Worm (Caenorhabditis elegans) whole organism, midembryonic: Measurements from ENCODE around the gene nse-4.

Experiments used
- T22C8.4 ChIP-seq: fragments of 200-800 bp; sonication (Bioruptor generic); IDR thresholded peaks from 2 replicates; pipeline ENCODE4 v1.3.6; 2022; ENCODE audit warnings: missing genetic modification characterization, missing compliant biosample characterization
- cog-1 ChIP-seq: sonication (generic microtip); optimal IDR thresholded peaks from 2 replicates; lab custom pipeline; 2016; ENCODE audit warnings: missing genetic modification characterization, missing compliant biosample characterization
- flt-1 ChIP-seq: fragments of 200-800 bp; sonication (Bioruptor generic); IDR thresholded peaks from 2 replicates; pipeline ENCODE4 v1.3.6; 2022; ENCODE audit warnings: missing genetic modification characterization, missing compliant biosample characterization
- klf-2 ChIP-seq: fragments of 200-800 bp; sonication (Bioruptor generic); conservative IDR thresholded peaks from 2 replicates; pipeline ENCODE4 v1.3.6; 2022; ENCODE audit warnings: missing genetic modification reagents, missing genetic modification characterization, missing compliant biosample characterization
- med-1 ChIP-seq: sonication (generic microtip); optimal IDR thresholded peaks from 2 replicates; lab custom pipeline; 2017; ENCODE audit warnings: missing genetic modification characterization, mild to moderate bottlenecking, missing compliant biosample characterization, antibody characterized with exemption, missing genetic modification reagents; ENCODE audit not compliant: insufficient read depth
- ref-1 ChIP-seq: fragments of 200-800 bp; sonication (Bioruptor generic); conservative IDR thresholded peaks from 2 replicates; pipeline ENCODE4 v1.3.6; 2022; ENCODE audit warnings: missing genetic modification reagents, missing genetic modification characterization, missing compliant biosample characterization
- tab-1 ChIP-seq: fragments of 200-800 bp; sonication (Bioruptor generic); IDR thresholded peaks from 2 replicates; pipeline ENCODE4 v1.3.6; 2022; ENCODE audit warnings: missing genetic modification characterization, missing compliant biosample characterization
- ztf-23 ChIP-seq: fragments of 200-800 bp; sonication (Bioruptor generic); IDR thresholded peaks from 2 replicates; pipeline ENCODE4 v1.3.6; 2022; ENCODE audit warnings: missing genetic modification reagents, missing genetic modification characterization, missing compliant biosample characterization
- ztf-29 ChIP-seq: fragments of 200-800 bp; sonication (Bioruptor generic); IDR thresholded peaks from 2 replicates; pipeline ENCODE4 v1.3.6; 2022; ENCODE audit warnings: missing genetic modification reagents, missing genetic modification characterization, missing compliant biosample characterization

nse-4 gene

ce11 chrIV:11486859-11487258 lies 6.2 kb downstream of the nse-4 start:
- TF ChIP-seq tab-1 (GFP tag; lab: Robert Waterston, UW) (no peak), flt-1 (no peak), med-1 (no peak), ref-1 (GFP tag; lab: Robert Waterston, UW) (no peak), cog-1 (tag; lab: Kevin White, UChicago) (no peak), ztf-23 (GFP tag; lab: Robert Waterston, UW) (no peak), ztf-29 (GFP tag; lab: Robert Waterston, UW) (no peak), T22C8.4 (GFP tag; lab: Robert Waterston, UW) (no peak), klf-2 (no peak)

DNA sequence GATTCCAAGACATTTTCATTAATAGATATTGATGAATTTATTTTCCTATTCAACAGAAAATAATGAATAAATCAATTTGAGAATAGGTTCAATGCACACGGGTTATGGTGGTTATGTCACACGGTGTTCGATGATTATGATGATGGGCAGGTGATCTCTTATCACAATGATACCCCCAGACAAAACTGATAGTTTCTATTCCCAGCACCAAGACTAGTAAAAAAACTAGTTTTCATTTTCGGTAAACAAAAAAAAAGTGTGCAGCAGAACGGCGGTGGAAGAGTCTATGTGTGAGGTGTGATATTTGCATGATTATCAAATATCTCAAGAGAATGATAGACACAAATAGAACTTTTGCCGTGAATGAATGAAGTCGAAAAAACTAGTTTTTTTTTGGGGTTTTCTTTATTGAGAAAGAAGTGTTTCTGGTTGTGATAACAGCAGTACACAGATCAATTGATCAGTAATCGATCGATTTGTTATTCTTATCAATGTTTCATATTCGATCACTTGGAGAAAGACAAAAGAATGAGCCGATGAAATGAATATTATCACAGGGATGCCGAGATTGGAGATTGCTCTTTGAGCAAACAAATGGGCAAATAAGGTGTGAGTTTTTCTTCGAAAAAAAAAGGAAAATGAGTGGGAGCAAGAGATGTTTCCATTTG lies 7.4 kb downstream of the nse-4 start:
- TF ChIP-seq med-1 (no peak), tab-1 (GFP tag; lab: Robert Waterston, UW) (no peak), T22C8.4 (GFP tag; lab: Robert Waterston, UW) (no peak), ref-1 (GFP tag; lab: Robert Waterston, UW) (no peak)

DNA sequence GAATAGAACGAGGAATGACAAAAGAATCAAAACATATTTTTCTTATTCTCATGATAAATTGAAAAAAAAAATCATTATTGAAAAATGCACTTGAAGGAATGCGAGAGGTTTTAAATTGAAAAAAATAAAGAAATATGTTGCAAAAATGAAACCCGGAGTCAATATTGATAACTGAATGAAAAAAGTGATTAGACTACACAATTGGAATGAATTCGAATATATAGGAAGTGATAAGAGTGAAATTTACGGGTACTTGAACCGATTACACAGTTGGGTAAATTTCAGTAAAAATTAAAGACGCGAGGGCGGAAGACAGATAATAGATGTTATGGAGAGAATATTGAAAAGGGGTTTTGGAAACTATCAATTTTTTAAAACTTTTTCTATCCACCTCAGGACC lies 8.4 kb downstream of the nse-4 start:
- TF ChIP-seq klf-2 (no peak), cog-1 (tag; lab: Kevin White, UChicago) (no peak), ref-1 (GFP tag; lab: Robert Waterston, UW) (no peak), flt-1 (no peak)

- no peak for TF ChIP-seq ref-1 (GFP tag; lab: Robert Waterston, UW)
- TF ChIP-seq ztf-29 (GFP tag; lab: Robert Waterston, UW), result no peak
- TF ChIP-seq ztf-23 (GFP tag; lab: Robert Waterston, UW), result no peak
- no peak for TF ChIP-seq flt-1
- no peak for TF ChIP-seq T22C8.4 (GFP tag; lab: Robert Waterston, UW)
- no peak for TF ChIP-seq klf-2
- no peak for TF ChIP-seq med-1
- no peak for TF ChIP-seq tab-1 (GFP tag; lab: Robert Waterston, UW)
- TF ChIP-seq cog-1 (tag; lab: Kevin White, UChicago), result no peak
Measured at ce11 chrIV:11489610-11490339, 9.1 kb downstream of the nse-4 start.

DNA sequence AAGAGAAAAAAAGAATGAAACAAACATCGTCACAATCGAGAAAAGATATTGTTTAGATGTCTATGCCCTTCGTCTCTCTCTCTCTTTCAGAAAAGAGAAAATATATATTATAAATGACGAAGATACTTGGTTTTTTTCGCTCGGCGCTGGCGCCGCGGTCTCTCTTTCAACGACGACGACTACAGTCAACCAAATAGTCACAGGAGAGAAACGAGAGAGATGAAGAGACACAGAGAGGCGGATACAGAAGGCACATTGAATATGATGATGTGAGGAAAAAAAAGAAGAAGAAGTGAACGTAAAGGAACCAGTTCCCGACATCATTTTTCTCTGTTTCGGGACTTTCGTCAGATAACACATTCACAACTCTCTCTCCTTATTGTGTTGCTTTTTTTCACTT lies 10.8 kb downstream of the nse-4 start:
- TF ChIP-seq T22C8.4 (GFP tag; lab: Robert Waterston, UW) (no peak), ref-1 (GFP tag; lab: Robert Waterston, UW) (no peak), klf-2 (no peak), med-1 (no peak), flt-1 (no peak), cog-1 (tag; lab: Kevin White, UChicago) (no peak), ztf-23 (GFP tag; lab: Robert Waterston, UW) (no peak), tab-1 (GFP tag; lab: Robert Waterston, UW) (no peak), ztf-29 (GFP tag; lab: Robert Waterston, UW) (no peak)

- no peak for TF ChIP-seq klf-2
- no peak for TF ChIP-seq flt-1
- TF ChIP-seq ztf-23 (GFP tag; lab: Robert Waterston, UW), result no peak
- no peak for TF ChIP-seq ref-1 (GFP tag; lab: Robert Waterston, UW)
- no peak for TF ChIP-seq T22C8.4 (GFP tag; lab: Robert Waterston, UW)
- TF ChIP-seq ztf-29 (GFP tag; lab: Robert Waterston, UW), result no peak
- TF ChIP-seq cog-1 (tag; lab: Kevin White, UChicago), result no peak
- TF ChIP-seq med-1, result no peak
- TF ChIP-seq tab-1 (GFP tag; lab: Robert Waterston, UW), result no peak
Measured at ce11 chrIV:11492345-11492744, 11.7 kb downstream of the nse-4 start.

DNA sequence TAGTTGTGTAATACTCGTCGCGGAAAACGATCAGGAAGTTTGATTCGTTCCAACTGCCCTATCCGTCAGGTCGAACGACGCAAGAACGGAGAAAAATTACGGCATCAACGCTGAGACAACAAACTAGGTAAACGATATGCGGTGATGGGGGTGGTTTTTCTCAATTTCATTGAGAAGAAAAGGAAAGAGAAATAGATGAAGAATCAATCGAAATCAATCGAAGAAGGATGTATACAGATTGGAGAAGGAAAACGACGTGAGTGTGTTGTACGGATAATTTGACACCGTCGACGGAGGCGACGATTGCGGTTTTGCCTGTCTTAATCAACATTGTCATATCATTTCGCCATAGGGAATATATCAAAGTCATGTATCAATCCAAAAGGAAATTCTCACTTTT lies 13.3 kb downstream of the nse-4 start:
- TF ChIP-seq flt-1, result no peak
- TF ChIP-seq klf-2, result no peak
- no peak for TF ChIP-seq med-1
- no peak for TF ChIP-seq tab-1 (GFP tag; lab: Robert Waterston, UW)
- no peak for TF ChIP-seq ref-1 (GFP tag; lab: Robert Waterston, UW)
- TF ChIP-seq T22C8.4 (GFP tag; lab: Robert Waterston, UW), result no peak

DNA sequence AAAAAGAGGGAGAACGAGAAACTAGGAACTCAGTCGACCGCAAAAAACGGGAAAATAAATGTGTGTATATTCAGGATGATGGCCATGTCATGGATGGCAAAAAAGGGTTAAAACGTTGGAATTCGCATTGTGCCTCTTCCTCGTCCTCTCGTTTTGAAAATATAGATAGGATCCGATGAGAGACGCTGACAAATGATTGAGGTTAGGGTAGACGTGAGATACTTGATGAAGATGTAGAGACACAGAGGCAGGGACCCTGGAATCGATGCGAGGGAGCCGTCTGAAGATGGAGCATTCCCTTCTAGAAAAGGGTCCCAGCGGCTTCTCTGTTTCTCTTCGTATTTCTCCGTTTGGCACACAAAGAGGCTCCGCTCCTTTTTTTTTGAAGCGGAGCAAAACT lies 14.3 kb downstream of the nse-4 start:
- no peak for TF ChIP-seq med-1
- 0 out of 2 replicates have a peak, but pooled peaks have one; percentile 15 for TF ChIP-seq ztf-23 (GFP tag; lab: Robert Waterston, UW)

ce11 chrIV:11497312-11497711 lies 16.7 kb downstream of the nse-4 start:
- TF ChIP-seq ref-1 (GFP tag; lab: Robert Waterston, UW), result 0 out of 2 replicates have a peak, but pooled peaks have one; percentile 18
- peak; percentile 56; the same call in 1 of the 2 replicates for TF ChIP-seq tab-1 (GFP tag; lab: Robert Waterston, UW)
- TF ChIP-seq flt-1, result peak; percentile 82
- TF ChIP-seq ztf-29 (GFP tag; lab: Robert Waterston, UW), result peak; percentile 55; the same call in 1 of the 2 replicates

ce11 chrIV:11498169-11498568 lies 17.5 kb downstream of the nse-4 start, which contains the start of gene sms-1:
Gene sms-1 (minus strand): TSS chrIV:11498174.
- TF ChIP-seq T22C8.4 (GFP tag; lab: Robert Waterston, UW), result no peak
- TF ChIP-seq ref-1 (GFP tag; lab: Robert Waterston, UW), result no peak
- no peak for TF ChIP-seq ztf-23 (GFP tag; lab: Robert Waterston, UW)
- TF ChIP-seq ztf-29 (GFP tag; lab: Robert Waterston, UW), result no peak
- TF ChIP-seq cog-1 (tag; lab: Kevin White, UChicago), result no peak
- no peak for TF ChIP-seq tab-1 (GFP tag; lab: Robert Waterston, UW)
- no peak for TF ChIP-seq flt-1
- no peak for TF ChIP-seq klf-2
- no peak for TF ChIP-seq med-1
